Worm (Caenorhabditis elegans) whole organism, early embryonic: ENCODE data around the gene nas-29.
"Not testable (repeated sequence)": the region's sequence is repeated elsewhere in the genome, so short reads cannot be mapped to it uniquely, and the experiment has no call there.

Experiments used
- B0310.2 ChIP-seq: sonication (generic microtip); optimal IDR thresholded peaks from 2 replicates; lab custom pipeline; 2016; ENCODE audit warnings: mild to moderate bottlenecking, missing genetic modification characterization, missing compliant biosample characterization
- F13C5.2 ChIP-seq: sonication (generic microtip); optimal IDR thresholded peaks from 2 replicates; lab custom pipeline; 2017; ENCODE audit warnings: mild to moderate bottlenecking, missing genetic modification characterization, inconsistent platforms, missing compliant biosample characterization
- aly-1 ChIP-seq: sonication (generic microtip); optimal IDR thresholded peaks from 2 replicates; lab custom pipeline; 2016; ENCODE audit warnings: missing genetic modification characterization, missing compliant biosample characterization
- ama-1 ChIP-seq: fragments of 150-350 bp; optimal IDR thresholded peaks from 2 replicates; lab custom pipeline; 2014
- ceh-13 ChIP-seq: fragments of 200-800 bp; sonication (Bioruptor generic); optimal IDR thresholded peaks from 2 replicates; lab custom pipeline; 2018; ENCODE audit warnings: mild to moderate bottlenecking, missing genetic modification characterization, missing compliant biosample characterization
- ceh-36 ChIP-seq: sonication (generic microtip); optimal IDR thresholded peaks from 2 replicates; lab custom pipeline; 2016; ENCODE audit warnings: missing genetic modification characterization, inconsistent platforms, missing compliant biosample characterization
- ets-7 ChIP-seq: sonication (generic microtip); optimal IDR thresholded peaks from 2 replicates; lab custom pipeline; 2016; ENCODE audit warnings: missing genotype, missing genetic modification characterization, missing compliant biosample characterization
- flt-1 ChIP-seq: fragments of 200-800 bp; sonication (Bioruptor generic); IDR thresholded peaks from 2 replicates; pipeline ENCODE4 v1.3.6; 2022; ENCODE audit warnings: missing genetic modification characterization, missing compliant biosample characterization
- hmbx-1 ChIP-seq: sonication (generic microtip); optimal IDR thresholded peaks from 2 replicates; lab custom pipeline; 2016; ENCODE audit warnings: mild to moderate bottlenecking, missing genetic modification characterization, missing compliant biosample characterization
- hmg-4 ChIP-seq: fragments of 200-800 bp; sonication (Bioruptor generic); optimal IDR thresholded peaks from 2 replicates; lab custom pipeline; 2018; ENCODE audit warnings: mild to moderate bottlenecking, missing genetic modification characterization, missing compliant biosample characterization
- hnd-1 ChIP-seq: sonication (generic microtip); optimal IDR thresholded peaks from 2 replicates; lab custom pipeline; 2016; ENCODE audit warnings: missing genetic modification characterization, missing compliant biosample characterization
- pes-1 ChIP-seq: fragments of 200-800 bp; sonication (Bioruptor generic); IDR thresholded peaks from 2 replicates; pipeline ENCODE4 v1.3.6; 2022; ENCODE audit warnings: missing genetic modification reagents, missing genetic modification characterization, missing compliant biosample characterization
- scrt-1 ChIP-seq: fragments of 200-800 bp; sonication (Bioruptor generic); IDR thresholded peaks from 2 replicates; pipeline ENCODE4 v1.3.6; 2022; ENCODE audit warnings: missing genetic modification characterization, missing compliant biosample characterization
- sea-1 ChIP-seq: fragments of 200-800 bp; sonication (Bioruptor generic); conservative IDR thresholded peaks from 2 replicates; pipeline ENCODE4 v1.3.6; 2022; ENCODE audit warnings: missing genetic modification characterization, missing compliant biosample characterization
- tbx-11 ChIP-seq: fragments of 200-800 bp; sonication (Bioruptor generic); IDR thresholded peaks from 2 replicates; pipeline ENCODE4 v1.3.6; 2022; ENCODE audit warnings: missing genetic modification characterization, missing compliant biosample characterization
- tbx-37 ChIP-seq: fragments of 200-800 bp; sonication (Bioruptor generic); conservative IDR thresholded peaks from 2 replicates; pipeline ENCODE4 v1.3.6; 2022; ENCODE audit warnings: missing genetic modification reagents, missing genetic modification characterization, missing compliant biosample characterization
- tra-4 ChIP-seq: sonication (generic microtip); optimal IDR thresholded peaks from 2 replicates; lab custom pipeline; 2017; ENCODE audit warnings: missing genetic modification characterization, missing compliant biosample characterization

Gene nas-29

DNA sequence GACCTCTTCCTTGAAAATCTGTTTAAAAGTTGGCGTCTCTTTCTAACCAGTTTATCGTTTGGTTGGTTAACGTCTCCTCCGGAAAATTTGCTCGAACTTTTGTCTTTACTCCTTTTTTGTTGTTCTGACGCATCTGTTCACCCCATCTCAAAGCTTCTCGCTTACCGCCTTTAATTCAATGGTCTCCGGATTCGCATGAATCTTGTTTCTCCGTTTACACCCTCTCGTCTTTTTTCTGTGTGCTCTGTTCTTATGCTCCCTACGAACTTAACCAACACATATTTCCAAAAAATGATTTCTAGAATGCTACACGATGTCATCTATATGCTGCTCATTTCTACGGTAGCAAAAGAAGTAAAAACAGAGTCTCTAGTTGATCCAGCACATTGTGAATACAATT, 11.8 kb downstream of the nas-29 start, which contains the start of gene lgc-56:
lgc-56 (plus strand) TSS at position 301 of the 400 bp plus-strand sequence.
- TF ChIP-seq ceh-36 = no peak
- TF ChIP-seq F13C5.2 = no peak
- TF ChIP-seq tbx-37 = no peak
- no peak for TF ChIP-seq ama-1 (lab: Kevin White, UChicago)
- no peak for TF ChIP-seq B0310.2 (tag; lab: Kevin White, UChicago)
- no peak for TF ChIP-seq hnd-1 (tag; lab: Kevin White, UChicago)
- no peak for TF ChIP-seq scrt-1 (GFP tag; lab: Robert Waterston, UW)
- no peak for TF ChIP-seq hmbx-1 (tag; lab: Kevin White, UChicago)
- TF ChIP-seq pes-1 (GFP tag; lab: Robert Waterston, UW) = no peak
- TF ChIP-seq ets-7 (tag; lab: Kevin White, UChicago) = no peak
- TF ChIP-seq tra-4 (tag; lab: Kevin White, UChicago) = no peak
- no peak for TF ChIP-seq aly-1 (tag; lab: Kevin White, UChicago)
- TF ChIP-seq ceh-13 (GFP tag; lab: Kevin White, UChicago) = no peak
- no peak for TF ChIP-seq flt-1 (GFP tag; lab: Robert Waterston, UW)
- no peak for TF ChIP-seq tbx-11
- no peak for TF ChIP-seq hmg-4 (GFP tag; lab: Kevin White, UChicago)
- TF ChIP-seq sea-1 (GFP tag; lab: Robert Waterston, UW) = no peak

ce11 chrII:5120612-5121011, 21.2 kb downstream of the nas-29 start:
- no peak for TF ChIP-seq ama-1 (lab: Kevin White, UChicago)
- no peak for TF ChIP-seq ets-7 (tag; lab: Kevin White, UChicago)

ce11 chrII:5115733-5116132, 26.1 kb downstream of the nas-29 start, which contains the start of gene srsy-1:
Gene srsy-1, plus strand, starts transcription at chrII:5116033.
- no peak for TF ChIP-seq ceh-36
- TF ChIP-seq hnd-1 (tag; lab: Kevin White, UChicago) = no peak
- no peak for TF ChIP-seq ama-1 (lab: Kevin White, UChicago)
- no peak for TF ChIP-seq F13C5.2
- TF ChIP-seq pes-1 (GFP tag; lab: Robert Waterston, UW) = no peak
- no peak for TF ChIP-seq scrt-1 (GFP tag; lab: Robert Waterston, UW)
- TF ChIP-seq hmg-4 (GFP tag; lab: Kevin White, UChicago) = no peak
- no peak for TF ChIP-seq sea-1 (GFP tag; lab: Robert Waterston, UW)
- TF ChIP-seq tra-4 (tag; lab: Kevin White, UChicago) = no peak
- TF ChIP-seq flt-1 (GFP tag; lab: Robert Waterston, UW) = no peak
- TF ChIP-seq tbx-37 = no peak
- no peak for TF ChIP-seq hmbx-1 (tag; lab: Kevin White, UChicago)
- TF ChIP-seq B0310.2 (tag; lab: Kevin White, UChicago) = no peak
- TF ChIP-seq tbx-11 = no peak
- no peak for TF ChIP-seq ets-7 (tag; lab: Kevin White, UChicago)
- no peak for TF ChIP-seq ceh-13 (GFP tag; lab: Kevin White, UChicago)
- no peak for TF ChIP-seq aly-1 (tag; lab: Kevin White, UChicago)

ce11 chrII:5115235-5115634, 26.6 kb downstream of the nas-29 start, which contains the start of gene msp-74:
Gene msp-74, minus strand, starts transcription at chrII:5115335.
- not testable (repeated sequence) for TF ChIP-seq ets-7 (tag; lab: Kevin White, UChicago); tbx-11; tra-4 (tag; lab: Kevin White, UChicago)

DNA sequence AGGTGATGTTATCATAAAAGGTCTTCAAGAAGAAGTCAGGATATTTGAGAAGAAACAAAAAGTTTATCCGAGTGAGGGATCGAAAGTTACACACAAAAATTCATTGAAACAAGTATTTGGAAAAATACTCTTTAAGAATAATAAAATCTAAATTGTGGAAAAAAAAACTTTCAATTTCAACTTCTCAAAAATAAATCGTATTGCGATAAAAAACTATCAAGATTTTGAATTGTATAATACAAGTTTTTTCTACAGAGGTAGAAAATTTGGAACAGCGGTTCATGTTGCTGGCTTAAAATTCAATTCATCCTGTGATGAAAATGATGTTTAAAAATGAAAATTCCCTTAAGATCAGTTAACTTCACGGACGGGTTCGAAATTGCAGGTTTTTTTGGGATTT, 29.8 kb downstream of the nas-29 start, which contains the start of gene F09C12.8:
F09C12.8 (plus strand) TSS at position 301 of the 400 bp plus-strand sequence.
- TF ChIP-seq tra-4 (tag; lab: Kevin White, UChicago) = no peak
- no peak for TF ChIP-seq flt-1 (GFP tag; lab: Robert Waterston, UW)
- no peak for TF ChIP-seq hnd-1 (tag; lab: Kevin White, UChicago)
- no peak for TF ChIP-seq F13C5.2
- TF ChIP-seq scrt-1 (GFP tag; lab: Robert Waterston, UW) = no peak
- no peak for TF ChIP-seq aly-1 (tag; lab: Kevin White, UChicago)
- TF ChIP-seq hmg-4 (GFP tag; lab: Kevin White, UChicago) = no peak
- no peak for TF ChIP-seq tbx-11
- TF ChIP-seq ceh-36 = no peak
- TF ChIP-seq ama-1 (lab: Kevin White, UChicago) = no peak
- TF ChIP-seq sea-1 (GFP tag; lab: Robert Waterston, UW) = no peak
- TF ChIP-seq ceh-13 (GFP tag; lab: Kevin White, UChicago) = no peak
- no peak for TF ChIP-seq hmbx-1 (tag; lab: Kevin White, UChicago)
- no peak for TF ChIP-seq pes-1 (GFP tag; lab: Robert Waterston, UW)
- TF ChIP-seq B0310.2 (tag; lab: Kevin White, UChicago) = no peak

ce11 chrII:5109693-5110092, 32.1 kb downstream of the nas-29 start, which contains the start of gene F09C12.2:
Gene F09C12.2, plus strand, starts transcription at chrII:5110012.
- TF ChIP-seq ceh-13 (GFP tag; lab: Kevin White, UChicago) (no peak), scrt-1 (GFP tag; lab: Robert Waterston, UW) (no peak), tbx-11 (no peak), tra-4 (tag; lab: Kevin White, UChicago) (no peak), tbx-37 (no peak), hmbx-1 (tag; lab: Kevin White, UChicago) (no peak), pes-1 (GFP tag; lab: Robert Waterston, UW) (no peak), ama-1 (lab: Kevin White, UChicago) (no peak), F13C5.2 (no peak), hnd-1 (tag; lab: Kevin White, UChicago) (no peak), ets-7 (tag; lab: Kevin White, UChicago) (no peak), hmg-4 (GFP tag; lab: Kevin White, UChicago) (no peak), ceh-36 (no peak), B0310.2 (tag; lab: Kevin White, UChicago) (no peak), flt-1 (GFP tag; lab: Robert Waterston, UW) (no peak), sea-1 (GFP tag; lab: Robert Waterston, UW) (no peak), aly-1 (tag; lab: Kevin White, UChicago) (no peak)

- TF ChIP-seq pes-1 (GFP tag; lab: Robert Waterston, UW) (peak; percentile 98), hnd-1 (tag; lab: Kevin White, UChicago) (peak; percentile 92), scrt-1 (GFP tag; lab: Robert Waterston, UW) (peak; percentile 99), ama-1 (lab: Kevin White, UChicago) (no peak), hmg-4 (GFP tag; lab: Kevin White, UChicago) (peak; percentile 99), tbx-11 (peak; percentile 98), flt-1 (GFP tag; lab: Robert Waterston, UW) (no peak; the same call in none of the 2 replicates), ets-7 (tag; lab: Kevin White, UChicago) (peak; percentile 95), tra-4 (tag; lab: Kevin White, UChicago) (peak; percentile 82), hmbx-1 (tag; lab: Kevin White, UChicago) (peak; percentile 89), ceh-13 (GFP tag; lab: Kevin White, UChicago) (peak; percentile 98), sea-1 (GFP tag; lab: Robert Waterston, UW) (peak; percentile 97), tbx-37 (peak; percentile 96), B0310.2 (tag; lab: Kevin White, UChicago) (peak; percentile 98), F13C5.2 (peak; percentile 97), aly-1 (tag; lab: Kevin White, UChicago) (peak; percentile 99), ceh-36 (peak; percentile 97)
These were observed 36.8 kb downstream of the nas-29 start for ce11 chrII:5105020-5105419.
